Worm (Caenorhabditis elegans): ENCODE measurements around the gene mlc-7.

DNA sequence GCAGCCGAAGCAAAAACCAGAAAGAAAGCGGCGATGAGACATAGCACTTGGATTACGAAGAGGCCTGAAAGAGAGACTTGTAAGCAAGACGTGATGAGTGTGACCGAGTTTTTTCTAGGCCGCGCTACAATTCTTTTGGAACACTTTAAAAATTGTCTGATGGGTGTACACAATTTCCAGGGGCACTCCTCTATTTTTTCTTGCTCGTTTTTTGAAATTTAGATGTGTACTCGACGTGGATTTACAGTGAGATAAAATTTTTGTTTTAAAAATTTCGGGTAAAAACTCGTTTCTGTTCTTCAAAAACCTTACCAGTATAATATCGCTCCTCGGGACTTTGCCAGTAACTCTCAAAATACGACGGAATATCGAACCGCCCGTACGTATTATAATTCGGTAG, 21.5 kb upstream of the mlc-7 start:
- no peak for TF ChIP-seq sea-2 (GFP tag; IDR thresholded peaks at IDR 0.05)
- TF ChIP-seq dpff-1 (tag; optimal IDR thresholded peaks at IDR 0.05): no peak
- no peak for TF ChIP-seq ama-1 (optimal IDR thresholded peaks at IDR 0.05)
- no peak for TF ChIP-seq ama-1 (GFP tag; optimal IDR thresholded peaks at IDR 0.05)
- no peak for TF ChIP-seq snpc-4 (GFP tag; optimal IDR thresholded peaks at IDR 0.05)
- TF ChIP-seq snpc-4 (tag; optimal IDR thresholded peaks at IDR 0.05): no peak
- TF ChIP-seq nhr-27 (tag; optimal IDR thresholded peaks at IDR 0.05): no peak
- TF ChIP-seq efl-1 (GFP tag; optimal IDR thresholded peaks at IDR 0.05): no peak
- TF ChIP-seq tbx-9 (tag; optimal IDR thresholded peaks at IDR 0.05; ENCODE audit: borderline replicate concordance): no peak
- TF ChIP-seq ceh-100 (GFP tag; IDR thresholded peaks at IDR 0.05): no peak
- TF ChIP-seq lin-26 (GFP tag; IDR thresholded peaks at IDR 0.05): no peak
